Fruit fly (Drosophila melanogaster) whole organism, embryonic: ENCODE results near the gene TMEM216.
A peak's percentile ranks its signal among the peaks of the same experiment; 100 is the strongest.

ENCODE experiments used
- BEAF-32 ChIP-seq: fragments of 200-800 bp; sonication (Bioruptor generic); optimal IDR thresholded peaks from 3 replicates; lab custom pipeline; 2017; ENCODE audit warnings: missing biosample characterization, missing genetic modification characterization, mild to moderate bottlenecking, moderate library complexity, missing genetic modification reagents
- Bgb ChIP-seq: fragments of 200-800 bp; sonication (Bioruptor generic); IDR thresholded peaks from 2 replicates; pipeline ENCODE4 v1.3.6; 2022; ENCODE audit warnings: missing biosample characterization, missing genetic modification characterization; ENCODE audit not compliant: partially characterized antibody
- BtbVII ChIP-seq: fragments of 200-800 bp; sonication (Bioruptor generic); optimal IDR thresholded peaks from 3 replicates; lab custom pipeline; 2017; ENCODE audit warnings: missing biosample characterization, mild to moderate bottlenecking, missing genetic modification characterization
- CG10321 ChIP-seq: fragments of 200-800 bp; sonication (Bioruptor generic); IDR thresholded peaks from 2 replicates; pipeline ENCODE4 v1.3.6; 2022; ENCODE audit warnings: missing biosample characterization, missing genetic modification characterization
- CG10543 ChIP-seq: fragments of 200-800 bp; sonication (Bioruptor generic); optimal IDR thresholded peaks from 3 replicates; lab custom pipeline; 2017; ENCODE audit warnings: missing biosample characterization, mild to moderate bottlenecking, missing genetic modification characterization, moderate library complexity
- CG10979 ChIP-seq: fragments of 200-800 bp; sonication (Bioruptor generic); optimal IDR thresholded peaks from 2 replicates; lab custom pipeline; 2018; ENCODE audit warnings: missing biosample characterization, mild to moderate bottlenecking, missing genetic modification characterization, moderate library complexity
- CG11723 ChIP-seq: fragments of 200-800 bp; sonication (Bioruptor generic); optimal IDR thresholded peaks from 2 replicates; lab custom pipeline; 2017; ENCODE audit warnings: missing biosample characterization, mild to moderate bottlenecking, missing genetic modification characterization
- CG12219 ChIP-seq: fragments of 200-800 bp; sonication (Bioruptor generic); optimal IDR thresholded peaks from 3 replicates; lab custom pipeline; 2018; ENCODE audit warnings: missing biosample characterization, mild to moderate bottlenecking, missing genetic modification characterization
- CG12659 ChIP-seq: fragments of 200-800 bp; sonication (Bioruptor generic); optimal IDR thresholded peaks from 3 replicates; lab custom pipeline; 2017; ENCODE audit warnings: mild to moderate bottlenecking, missing biosample characterization, missing genetic modification reagents, missing genetic modification characterization
- CG12942 ChIP-seq: fragments of 200-800 bp; sonication (Bioruptor generic); optimal IDR thresholded peaks from 3 replicates; lab custom pipeline; 2016; ENCODE audit warnings: missing biosample characterization, missing genetic modification characterization
- CG13624 ChIP-seq: fragments of 200-800 bp; sonication (Bioruptor generic); optimal IDR thresholded peaks from 2 replicates; lab custom pipeline; 2016; ENCODE audit warnings: missing biosample characterization, missing genetic modification characterization
- CG17361 ChIP-seq: fragments of 200-800 bp; sonication (Bioruptor generic); IDR thresholded peaks from 3 replicates; pipeline ENCODE4 v1.3.6; 2022; ENCODE audit warnings: missing biosample characterization, missing genetic modification characterization
- CG17912 ChIP-seq: fragments of 200-800 bp; sonication (Bioruptor generic); optimal IDR thresholded peaks from 2 replicates; lab custom pipeline; 2018; ENCODE audit warnings: missing biosample characterization, mild to moderate bottlenecking, missing genetic modification characterization
- CG18262 ChIP-seq: fragments of 200-800 bp; optimal IDR thresholded peaks from 3 replicates; lab custom pipeline; 2019; ENCODE audit warnings: missing biosample characterization, mild to moderate bottlenecking, missing genetic modification characterization, moderate library complexity
- CG2875 ChIP-seq: fragments of 200-800 bp; sonication (Bioruptor generic); optimal IDR thresholded peaks from 2 replicates; lab custom pipeline; 2017; ENCODE audit warnings: missing biosample characterization, mild to moderate bottlenecking, missing genetic modification characterization, missing genetic modification reagents
- CG30403 ChIP-seq: fragments of 200-800 bp; sonication (Bioruptor generic); optimal IDR thresholded peaks from 3 replicates; lab custom pipeline; 2016; ENCODE audit warnings: missing biosample characterization, missing genetic modification characterization
- CG3281 ChIP-seq: fragments of 200-800 bp; sonication (Bioruptor generic); optimal IDR thresholded peaks from 3 replicates; lab custom pipeline; 2017; ENCODE audit warnings: missing biosample characterization, mild to moderate bottlenecking, missing genetic modification characterization
- CG3407 ChIP-seq: fragments of 200-800 bp; sonication (Bioruptor generic); optimal IDR thresholded peaks from 2 replicates; lab custom pipeline; 2018; ENCODE audit warnings: missing biosample characterization, mild to moderate bottlenecking, missing genetic modification characterization
- CG34224 ChIP-seq: fragments of 200-800 bp; sonication (Bioruptor generic); IDR thresholded peaks from 3 replicates; pipeline ENCODE4 v1.3.6; 2022; ENCODE audit warnings: missing biosample characterization, missing genetic modification characterization; ENCODE audit not compliant: partially characterized antibody
- CG4404 ChIP-seq: fragments of 200-800 bp; sonication (Bioruptor generic); IDR thresholded peaks from 2 replicates; pipeline ENCODE4 v1.3.6; 2022; ENCODE audit warnings: missing biosample characterization, missing genetic modification characterization
- CG4617 ChIP-seq: fragments of 200-800 bp; sonication (Bioruptor generic); optimal IDR thresholded peaks from 3 replicates; lab custom pipeline; 2016; ENCODE audit warnings: missing biosample characterization, missing genetic modification characterization, borderline replicate concordance
- CG9797 ChIP-seq: fragments of 200-800 bp; sonication (Bioruptor generic); optimal IDR thresholded peaks from 3 replicates; lab custom pipeline; 2018; ENCODE audit warnings: missing biosample characterization, mild to moderate bottlenecking, missing genetic modification characterization
- Dip2 ChIP-seq: fragments of 200-800 bp; sonication (Bioruptor generic); IDR thresholded peaks from 2 replicates; pipeline ENCODE4 v1.3.6; 2022; ENCODE audit warnings: missing biosample characterization, missing genetic modification characterization
- Dp ChIP-seq: fragments of 200-800 bp; sonication (Bioruptor generic); optimal IDR thresholded peaks from 2 replicates; lab custom pipeline; 2018; ENCODE audit warnings: missing biosample characterization, mild to moderate bottlenecking, missing genetic modification characterization, moderate library complexity
- H2.0 ChIP-seq: fragments of 200-800 bp; sonication (Bioruptor generic); IDR thresholded peaks from 2 replicates; pipeline ENCODE4 v1.3.6; 2022; ENCODE audit warnings: missing biosample characterization, missing genetic modification characterization
- Hr3 ChIP-seq: fragments of 200-800 bp; sonication (Bioruptor generic); optimal IDR thresholded peaks from 3 replicates; lab custom pipeline; 2016; ENCODE audit warnings: missing biosample characterization, missing genetic modification characterization
- MTF-1 ChIP-seq: fragments of 200-800 bp; sonication (Bioruptor generic); optimal IDR thresholded peaks from 2 replicates; lab custom pipeline; 2018; ENCODE audit warnings: missing biosample characterization, mild to moderate bottlenecking, missing genetic modification characterization, borderline replicate concordance
- Max ChIP-seq: fragments of 200-800 bp; sonication (Bioruptor generic); optimal IDR thresholded peaks from 2 replicates; lab custom pipeline; 2016; ENCODE audit warnings: missing biosample characterization, mild to moderate bottlenecking, missing genetic modification characterization
- Med ChIP-seq: fragments of 200-800 bp; sonication (Bioruptor generic); peaks from one replicate; lab custom pipeline; 2016; ENCODE audit warnings: missing biosample characterization, missing genetic modification characterization, mild to moderate bottlenecking, inconsistent platforms, moderate library complexity
- NC2β ChIP-seq: fragments of 200-800 bp; sonication (Bioruptor generic); optimal IDR thresholded peaks from 2 replicates; lab custom pipeline; 2016; ENCODE audit warnings: missing biosample characterization, missing genetic modification characterization
- Ptx1 ChIP-seq: fragments of 200-800 bp; sonication (Bioruptor generic); IDR thresholded peaks from 2 replicates; pipeline ENCODE4 v1.3.6; 2022; ENCODE audit warnings: missing biosample characterization, missing genetic modification characterization
- Ravus ChIP-seq: fragments of 200-800 bp; sonication (Bioruptor generic); IDR thresholded peaks from 2 replicates; pipeline ENCODE4 v1.3.6; 2022; ENCODE audit warnings: missing biosample characterization, missing genetic modification characterization
- Sry-β ChIP-seq: fragments of 200-800 bp; sonication (Bioruptor generic); optimal IDR thresholded peaks from 2 replicates; lab custom pipeline; 2018; ENCODE audit warnings: missing biosample characterization, mild to moderate bottlenecking, missing genetic modification characterization, moderate library complexity
- ci ChIP-seq: fragments of 200-800 bp; sonication (Bioruptor generic); IDR thresholded peaks from 3 replicates; pipeline ENCODE4 v1.3.6; 2022; ENCODE audit warnings: missing biosample characterization, missing genetic modification characterization
- croc ChIP-seq: fragments of 200-800 bp; sonication (Bioruptor generic); conservative IDR thresholded peaks from 3 replicates; pipeline ENCODE4 v1.3.6; 2022; ENCODE audit warnings: missing biosample characterization, missing genetic modification characterization
- crp ChIP-seq, 2 experiments: fragments of 200-800 bp; sonication (Bioruptor generic); optimal IDR thresholded peaks; 2 replicates in 1 of 2; 3 replicates in 1 of 2; lab custom pipeline; 2017; ENCODE audit warnings: missing biosample characterization in 2 of 2, missing genetic modification characterization in 2 of 2, mild to moderate bottlenecking in 1 of 2, moderate library complexity in 1 of 2
- dan ChIP-seq: fragments of 200-800 bp; sonication (Bioruptor generic); IDR thresholded peaks from 2 replicates; pipeline ENCODE4 v1.3.6; 2022; ENCODE audit warnings: missing biosample characterization, missing genetic modification characterization
- disco-r ChIP-seq: fragments of 200-800 bp; sonication (Bioruptor generic); optimal IDR thresholded peaks from 2 replicates; lab custom pipeline; 2016; ENCODE audit warnings: missing biosample characterization, missing genetic modification characterization
- insv ChIP-seq, 2 experiments: fragments of 200-800 bp; sonication (Bioruptor generic); optimal IDR thresholded peaks; 3 replicates each; lab custom pipeline; 2016 to 2018; ENCODE audit warnings: missing biosample characterization in 2 of 2, missing genetic modification characterization in 2 of 2
- lola ChIP-seq, 3 experiments: fragments of >200 bp in 2 of 3; fragments of 200-800 bp in 1 of 3; sonication (Bioruptor generic) in 1 of 3; optimal IDR thresholded peaks; 2 replicates each; lab custom pipeline; 2017 to 2019; ENCODE audit warnings: missing biosample characterization in 3 of 3, missing genetic modification characterization in 3 of 3, mild to moderate bottlenecking in 1 of 3, moderate library complexity in 1 of 3
- nom ChIP-seq: fragments of 200-800 bp; sonication (Bioruptor generic); optimal IDR thresholded peaks from 2 replicates; lab custom pipeline; 2017; ENCODE audit warnings: missing biosample characterization, missing genetic modification characterization, mild to moderate bottlenecking, moderate library complexity, missing genetic modification reagents
- pita ChIP-seq: fragments of 200-800 bp; sonication (Bioruptor generic); optimal IDR thresholded peaks from 2 replicates; lab custom pipeline; 2017; ENCODE audit warnings: missing biosample characterization, mild to moderate bottlenecking, missing genetic modification characterization
- pzg ChIP-seq: fragments of 200-800 bp; sonication (Bioruptor generic); optimal IDR thresholded peaks from 3 replicates; lab custom pipeline; 2018; ENCODE audit warnings: missing biosample characterization, mild to moderate bottlenecking, missing genetic modification characterization, moderate library complexity
- repo ChIP-seq: fragments of 200-800 bp; sonication (Bioruptor generic); optimal IDR thresholded peaks from 2 replicates; lab custom pipeline; 2016; ENCODE audit warnings: missing biosample characterization, missing genetic modification characterization
- rib ChIP-seq: fragments of 200-800 bp; sonication (Bioruptor generic); IDR thresholded peaks from 2 replicates; pipeline ENCODE4 v1.3.6; 2022; ENCODE audit warnings: missing biosample characterization, missing genetic modification characterization
- row ChIP-seq: fragments of 200-800 bp; sonication (Bioruptor generic); IDR thresholded peaks from 3 replicates; pipeline ENCODE4 v1.3.6; 2022; ENCODE audit warnings: missing biosample characterization, missing genetic modification characterization
- scrt ChIP-seq: fragments of 200-800 bp; sonication (Bioruptor generic); optimal IDR thresholded peaks from 2 replicates; lab custom pipeline; 2018; ENCODE audit warnings: missing biosample characterization, mild to moderate bottlenecking, missing genetic modification characterization, moderate library complexity
- slbo ChIP-seq: fragments of 200-800 bp; sonication (Bioruptor generic); IDR thresholded peaks from 2 replicates; pipeline ENCODE4 v1.3.6; 2022; ENCODE audit warnings: missing biosample characterization, missing genetic modification characterization
- tin ChIP-seq: fragments of 200-800 bp; sonication (Bioruptor generic); optimal IDR thresholded peaks from 3 replicates; lab custom pipeline; 2016; ENCODE audit warnings: missing biosample characterization, missing genetic modification characterization
- tna ChIP-seq: fragments of 200-800 bp; sonication (Bioruptor generic); IDR thresholded peaks from 2 replicates; pipeline ENCODE4 v1.3.6; 2022; ENCODE audit warnings: missing biosample characterization, missing genetic modification characterization; ENCODE audit not compliant: partially characterized antibody
- trem ChIP-seq: fragments of 200-800 bp; optimal IDR thresholded peaks from 3 replicates; lab custom pipeline; 2019; ENCODE audit warnings: missing biosample characterization, mild to moderate bottlenecking, missing genetic modification characterization, moderate library complexity

The TMEM216 gene

dm6 chr3R:8726632-8727031 is 10.6 kb downstream of the TMEM216 start, which contains the start of gene CG8159 (continued):
- TF ChIP-seq CG9797 (GFP tag; lab: Kevin White, UChicago), result no peak
- no peak for TF ChIP-seq repo (GFP tag; lab: Kevin White, UChicago)
- TF ChIP-seq insv (GFP tag; optimal IDR thresholded peaks at IDR 0.05; lab: Kevin White, UChicago), result peak in 1 of 2 experiments; percentile 90
- TF ChIP-seq lola (GFP tag; optimal IDR thresholded peaks at IDR 0.05; lab: Kevin White, UChicago), result no peak
- no peak for TF ChIP-seq BEAF-32 (GFP tag; lab: Kevin White, UChicago)
- TF ChIP-seq Max (GFP tag; lab: Kevin White, UChicago), result no peak
- no peak for TF ChIP-seq rib (GFP tag; lab: Robert Waterston, UW)
- no peak for TF ChIP-seq tna (GFP tag; lab: Robert Waterston, UW)
- no peak for TF ChIP-seq CG10321 (GFP tag; lab: Robert Waterston, UW)
- no peak for TF ChIP-seq CG30403
- no peak for TF ChIP-seq Ravus (GFP tag; lab: Robert Waterston, UW)
- peak; percentile 62 for TF ChIP-seq CG4617 (GFP tag; lab: Kevin White, UChicago)
- TF ChIP-seq Dp (GFP tag; lab: Kevin White, UChicago), result peak; percentile 63
- no peak for TF ChIP-seq CG12219 (GFP tag; lab: Kevin White, UChicago)
- TF ChIP-seq trem, result no peak
- no peak for TF ChIP-seq CG4404 (GFP tag; lab: Robert Waterston, UW)
- no peak for TF ChIP-seq CG17361 (GFP tag; lab: Robert Waterston, UW)
- TF ChIP-seq CG2875 (GFP tag; lab: Kevin White, UChicago), result no peak
- no peak for TF ChIP-seq BtbVII
- no peak for TF ChIP-seq CG12659
- no peak for TF ChIP-seq NC2β (GFP tag; lab: Kevin White, UChicago)
- no peak for TF ChIP-seq scrt (GFP tag; lab: Kevin White, UChicago)
- no peak for TF ChIP-seq CG10979
- no peak for TF ChIP-seq pita (GFP tag; lab: Kevin White, UChicago)
- no peak for TF ChIP-seq croc (GFP tag; lab: Robert Waterston, UW)
- TF ChIP-seq CG13624 (GFP tag; lab: Kevin White, UChicago), result no peak
- TF ChIP-seq crp (GFP tag; optimal IDR thresholded peaks at IDR 0.05; lab: Kevin White, UChicago), result peak in 1 of 2 experiments; percentile 43
- TF ChIP-seq Bgb (GFP tag; lab: Robert Waterston, UW), result 0 out of 2 replicates have a peak, but pooled peaks have one; percentile 6
- TF ChIP-seq ci (GFP tag; lab: Robert Waterston, UW), result 0 out of 3 replicates have a peak, but pooled peaks have one; percentile 9
- no peak for TF ChIP-seq H2.0 (GFP tag; lab: Robert Waterston, UW)
- no peak for TF ChIP-seq Dip2 (GFP tag; lab: Robert Waterston, UW)
- TF ChIP-seq dan (GFP tag; lab: Robert Waterston, UW), result no peak
- TF ChIP-seq pzg (GFP tag; lab: Kevin White, UChicago), result peak; percentile 44
- no peak for TF ChIP-seq slbo (GFP tag; lab: Robert Waterston, UW)
- TF ChIP-seq tin (GFP tag; lab: Kevin White, UChicago), result no peak
- TF ChIP-seq CG11723, result no peak
- TF ChIP-seq Med, result peak; percentile 84

- TF ChIP-seq MTF-1 (GFP tag; lab: Kevin White, UChicago) (no peak), disco-r (GFP tag; lab: Kevin White, UChicago) (no peak), CG3281 (GFP tag; lab: Kevin White, UChicago) (no peak), CG12942 (no peak), Hr3 (no peak), row (peak; percentile 11; the same call in 1 of the 3 replicates), CG34224 (GFP tag; lab: Robert Waterston, UW) (0 out of 3 replicates have a peak, but pooled peaks have one; percentile 16), Sry-β (GFP tag; lab: Kevin White, UChicago) (no peak), CG3407 (GFP tag; lab: Kevin White, UChicago) (no peak), CG18262 (no peak), Dip2 (GFP tag; lab: Robert Waterston, UW) (no peak), CG17912 (GFP tag; lab: Kevin White, UChicago) (no peak), CG10543 (no peak), CG12659 (no peak), nom (GFP tag; lab: Kevin White, UChicago) (no peak), Ptx1 (GFP tag; lab: Robert Waterston, UW) (no peak)
These were observed 13.5 kb downstream of the TMEM216 start, which contains the start of gene ranshi for dm6 chr3R:8729542-8729941. Gene ranshi (minus strand): TSS chr3R:8729693.
